Worm (Caenorhabditis elegans): ENCODE data around the gene mel-28.

DNA sequence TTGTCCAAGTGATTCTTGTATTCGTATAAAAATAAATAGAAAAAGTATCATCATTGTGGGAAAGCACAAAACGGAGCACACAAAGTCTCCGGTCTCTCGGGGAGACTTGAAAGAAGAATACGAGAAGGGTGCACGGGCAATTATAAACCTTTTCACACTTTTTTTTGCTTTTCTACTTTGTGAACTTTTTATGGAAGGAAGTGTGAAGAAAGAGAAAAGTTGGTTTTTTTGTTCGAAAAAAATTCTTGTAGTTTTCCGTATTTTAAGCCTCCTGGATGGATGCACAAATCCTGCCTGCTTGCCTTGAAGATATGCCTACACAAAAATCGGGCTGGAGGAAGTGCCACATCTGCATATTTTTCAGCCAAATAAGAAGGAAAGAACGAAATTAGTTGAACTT is 7.9 kb upstream of the mel-28 start, which contains the start of gene B0393.7:
- TF ChIP-seq ceh-82 (tag; optimal IDR thresholded peaks at IDR 0.05) (no peak), ztf-11 (tag; optimal IDR thresholded peaks at IDR 0.05) (no peak), ama-1 (optimal IDR thresholded peaks at IDR 0.05) (no peak)

Measured in whole organism, L2 larva.